Worm (Caenorhabditis elegans) whole organism, midembryonic: ENCODE results near the gene VC5.2.
A peak's percentile ranks its signal among the peaks of the same experiment; 100 is the strongest.

ENCODE experiments used
- T22C8.4 ChIP-seq: fragments of 200-800 bp; sonication (Bioruptor generic); IDR thresholded peaks from 2 replicates; pipeline ENCODE4 v1.3.6; 2022; ENCODE audit warnings: missing genetic modification characterization, missing compliant biosample characterization
- cog-1 ChIP-seq: sonication (generic microtip); optimal IDR thresholded peaks from 2 replicates; lab custom pipeline; 2016; ENCODE audit warnings: missing genetic modification characterization, missing compliant biosample characterization
- flt-1 ChIP-seq: fragments of 200-800 bp; sonication (Bioruptor generic); IDR thresholded peaks from 2 replicates; pipeline ENCODE4 v1.3.6; 2022; ENCODE audit warnings: missing genetic modification characterization, missing compliant biosample characterization
- klf-2 ChIP-seq: fragments of 200-800 bp; sonication (Bioruptor generic); conservative IDR thresholded peaks from 2 replicates; pipeline ENCODE4 v1.3.6; 2022; ENCODE audit warnings: missing genetic modification reagents, missing genetic modification characterization, missing compliant biosample characterization
- med-1 ChIP-seq: sonication (generic microtip); optimal IDR thresholded peaks from 2 replicates; lab custom pipeline; 2017; ENCODE audit warnings: missing genetic modification characterization, mild to moderate bottlenecking, missing compliant biosample characterization, antibody characterized with exemption, missing genetic modification reagents; ENCODE audit not compliant: insufficient read depth
- ref-1 ChIP-seq: fragments of 200-800 bp; sonication (Bioruptor generic); conservative IDR thresholded peaks from 2 replicates; pipeline ENCODE4 v1.3.6; 2022; ENCODE audit warnings: missing genetic modification reagents, missing genetic modification characterization, missing compliant biosample characterization
- tab-1 ChIP-seq: fragments of 200-800 bp; sonication (Bioruptor generic); IDR thresholded peaks from 2 replicates; pipeline ENCODE4 v1.3.6; 2022; ENCODE audit warnings: missing genetic modification characterization, missing compliant biosample characterization
- ztf-23 ChIP-seq: fragments of 200-800 bp; sonication (Bioruptor generic); IDR thresholded peaks from 2 replicates; pipeline ENCODE4 v1.3.6; 2022; ENCODE audit warnings: missing genetic modification reagents, missing genetic modification characterization, missing compliant biosample characterization
- ztf-29 ChIP-seq: fragments of 200-800 bp; sonication (Bioruptor generic); IDR thresholded peaks from 2 replicates; pipeline ENCODE4 v1.3.6; 2022; ENCODE audit warnings: missing genetic modification reagents, missing genetic modification characterization, missing compliant biosample characterization

VC5.2 gene

ce11 chrV:7103247-7103646 is 17.5 kb downstream of the VC5.2 start, which contains the start of gene odr-2:
odr-2 (plus strand) TSS chrV:7103547.
- no peak for TF ChIP-seq cog-1
- no peak for TF ChIP-seq ref-1
- no peak for TF ChIP-seq klf-2
- TF ChIP-seq flt-1 (GFP tag; lab: Robert Waterston, UW): no peak
- no peak for TF ChIP-seq tab-1 (GFP tag; lab: Robert Waterston, UW)
- TF ChIP-seq T22C8.4: no peak
- TF ChIP-seq med-1 (GFP tag; lab: Kevin White, UChicago): no peak
- TF ChIP-seq ztf-29: no peak
- TF ChIP-seq ztf-23 (GFP tag; lab: Robert Waterston, UW): no peak

- TF ChIP-seq T22C8.4 (no peak), tab-1 (GFP tag; lab: Robert Waterston, UW) (0 out of 2 replicates have a peak, but pooled peaks have one; percentile 13), cog-1 (no peak)
Observed at ce11 chrV:7106499-7107152, 20.9 kb downstream of the VC5.2 start.

ce11 chrV:7110370-7110769 is 24.6 kb downstream of the VC5.2 start:
- TF ChIP-seq med-1 (GFP tag; lab: Kevin White, UChicago) (no peak), flt-1 (GFP tag; lab: Robert Waterston, UW) (no peak), ref-1 (no peak), klf-2 (no peak), tab-1 (GFP tag; lab: Robert Waterston, UW) (no peak), T22C8.4 (no peak), cog-1 (no peak), ztf-29 (no peak), ztf-23 (GFP tag; lab: Robert Waterston, UW) (no peak)

ce11 chrV:7111276-7111675 is 25.5 kb downstream of the VC5.2 start:
- TF ChIP-seq tab-1 (GFP tag; lab: Robert Waterston, UW) (no peak), ztf-23 (GFP tag; lab: Robert Waterston, UW) (no peak), cog-1 (no peak), klf-2 (no peak), med-1 (GFP tag; lab: Kevin White, UChicago) (no peak), ref-1 (no peak), flt-1 (GFP tag; lab: Robert Waterston, UW) (no peak), T22C8.4 (no peak), ztf-29 (no peak)

- TF ChIP-seq flt-1 (GFP tag; lab: Robert Waterston, UW): no peak
- TF ChIP-seq cog-1: no peak
- no peak for TF ChIP-seq ztf-23 (GFP tag; lab: Robert Waterston, UW)
- TF ChIP-seq klf-2: no peak
- no peak for TF ChIP-seq ref-1
- TF ChIP-seq med-1 (GFP tag; lab: Kevin White, UChicago): no peak
- no peak for TF ChIP-seq tab-1 (GFP tag; lab: Robert Waterston, UW)
- TF ChIP-seq T22C8.4: no peak
- no peak for TF ChIP-seq ztf-29
Observed at ce11 chrV:7112223-7112622, 26.5 kb downstream of the VC5.2 start.

- TF ChIP-seq cog-1 (no peak), T22C8.4 (no peak), ref-1 (no peak), med-1 (GFP tag; lab: Kevin White, UChicago) (no peak), ztf-23 (GFP tag; lab: Robert Waterston, UW) (no peak), flt-1 (GFP tag; lab: Robert Waterston, UW) (no peak), klf-2 (no peak), ztf-29 (no peak), tab-1 (GFP tag; lab: Robert Waterston, UW) (no peak)
Observed at ce11 chrV:7118796-7119195, 33.0 kb downstream of the VC5.2 start, which contains the start of gene srx-33. srx-33 (minus strand) TSS chrV:7118896.

ce11 chrV:7120168-7120567 is 34.4 kb downstream of the VC5.2 start, which contains the start of gene srx-34:
srx-34 (minus strand) TSS chrV:7120268.
- TF ChIP-seq med-1 (GFP tag; lab: Kevin White, UChicago): no peak

- TF ChIP-seq flt-1 (GFP tag; lab: Robert Waterston, UW) (no peak), med-1 (GFP tag; lab: Kevin White, UChicago) (no peak), ref-1 (no peak), T22C8.4 (no peak), tab-1 (GFP tag; lab: Robert Waterston, UW) (no peak)
Observed at ce11 chrV:7123188-7123708, 37.5 kb downstream of the VC5.2 start, which contains the start of gene lmd-5. lmd-5 (plus strand) TSS chrV:7123658.

- TF ChIP-seq klf-2: no peak
- no peak for TF ChIP-seq tab-1 (GFP tag; lab: Robert Waterston, UW)
- TF ChIP-seq ztf-23 (GFP tag; lab: Robert Waterston, UW): no peak
- TF ChIP-seq ref-1: no peak
- no peak for TF ChIP-seq cog-1
- TF ChIP-seq ztf-29: no peak
- no peak for TF ChIP-seq med-1 (GFP tag; lab: Kevin White, UChicago)
- no peak for TF ChIP-seq T22C8.4
- no peak for TF ChIP-seq flt-1 (GFP tag; lab: Robert Waterston, UW)
Observed at ce11 chrV:7123979-7124378, 38.2 kb downstream of the VC5.2 start.

- TF ChIP-seq med-1 (GFP tag; lab: Kevin White, UChicago) (no peak), tab-1 (GFP tag; lab: Robert Waterston, UW) (no peak), flt-1 (GFP tag; lab: Robert Waterston, UW) (no peak), ref-1 (no peak), cog-1 (no peak), klf-2 (no peak), ztf-23 (GFP tag; lab: Robert Waterston, UW) (no peak), ztf-29 (no peak), T22C8.4 (no peak)
Observed at ce11 chrV:7129460-7129859, 43.7 kb downstream of the VC5.2 start, which contains the start of gene T01C4.8. T01C4.8 (minus strand) TSS chrV:7129560.
